Worm (Caenorhabditis elegans): ENCODE measurements around the gene F39H12.3.

DNA sequence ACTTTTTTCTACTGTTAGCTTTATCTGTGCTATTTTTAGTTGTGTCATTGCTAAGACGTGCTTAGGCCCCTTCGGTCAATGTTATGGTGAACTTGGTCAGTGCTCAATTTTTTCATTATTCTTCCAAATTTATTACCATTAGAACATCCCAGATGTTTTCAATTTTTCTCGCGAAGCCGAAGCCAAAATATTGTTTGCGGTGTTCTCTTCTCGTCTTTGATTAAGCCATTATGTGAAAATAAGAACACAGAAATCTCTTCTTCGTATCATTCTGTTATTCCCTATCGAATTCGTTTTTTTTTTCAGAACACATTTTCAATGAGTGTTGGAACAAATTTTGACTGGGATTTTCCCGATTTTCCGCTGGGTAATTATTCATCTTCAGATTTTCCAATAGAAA lies 38.8 kb downstream of the F39H12.3 start, which contains the start of gene gtr-1:
- TF ChIP-seq ama-1 (optimal IDR thresholded peaks at IDR 0.05) (no peak), lin-35 (GFP tag; optimal IDR thresholded peaks at IDR 0.05) (no peak), xbp-1 (tag; optimal IDR thresholded peaks at IDR 0.05) (no peak)
